Fruit fly (Drosophila melanogaster): ENCODE data around the gene CG34140.

CG34140 gene

dm6 chr3L:199050-199745 lies 15.0 kb upstream of the CG34140 start:
- no peak for TF ChIP-seq vri (GFP tag; optimal IDR thresholded peaks at IDR 0.05)
- no peak for TF ChIP-seq Met (GFP tag; optimal IDR thresholded peaks at IDR 0.05)
- TF ChIP-seq CG9139 (GFP tag; optimal IDR thresholded peaks at IDR 0.05) = no peak
- TF ChIP-seq Gug (GFP tag; IDR thresholded peaks at IDR 0.05) = peak; percentile 33; the same call in 1 of the 2 replicates
- peak; percentile 36 for TF ChIP-seq Lpt (GFP tag; optimal IDR thresholded peaks at IDR 0.05)
- TF ChIP-seq CG8119 (GFP tag; IDR thresholded peaks at IDR 0.05) = no peak
- no peak for TF ChIP-seq net (GFP tag; optimal IDR thresholded peaks at IDR 0.05)
- TF ChIP-seq CG6854 (GFP tag; optimal IDR thresholded peaks at IDR 0.05) = no peak
- TF ChIP-seq CG34406 (GFP tag; optimal IDR thresholded peaks at IDR 0.05) = no peak
- no peak for TF ChIP-seq CG10631 (GFP tag; optimal IDR thresholded peaks at IDR 0.05)
- no peak for TF ChIP-seq dsx (GFP tag; optimal IDR thresholded peaks at IDR 0.05; ENCODE audit: poor library complexity, severe bottlenecking)
- no peak for TF ChIP-seq CG4318 (GFP tag; optimal IDR thresholded peaks at IDR 0.05)
- TF ChIP-seq CG6276 (GFP tag; optimal IDR thresholded peaks at IDR 0.05) = no peak
- no peak for TF ChIP-seq dac (GFP tag; optimal IDR thresholded peaks at IDR 0.05)
- no peak for TF ChIP-seq Sox14 (GFP tag; optimal IDR thresholded peaks at IDR 0.05)
- peak in 1 of 2 experiments; percentile 24 for TF ChIP-seq salr (GFP tag; optimal IDR thresholded peaks at IDR 0.05)
- TF ChIP-seq CG6163 (GFP tag; IDR thresholded peaks at IDR 0.05) = peak; percentile 68
- TF ChIP-seq ss (GFP tag; optimal IDR thresholded peaks at IDR 0.05) = no peak
- no peak for TF ChIP-seq Ets96B (tag; optimal IDR thresholded peaks at IDR 0.05)
- no peak for TF ChIP-seq Hr39 (GFP tag; optimal IDR thresholded peaks at IDR 0.05)
- TF ChIP-seq CG32006 (GFP tag; optimal IDR thresholded peaks at IDR 0.05) = no peak
- no peak for TF ChIP-seq pdm3 (GFP tag; optimal IDR thresholded peaks at IDR 0.05)
- TF ChIP-seq CG6792 (GFP tag; optimal IDR thresholded peaks at IDR 0.05) = no peak
- peak; percentile 65 for TF ChIP-seq eg (GFP tag; IDR thresholded peaks at IDR 0.05)
- TF ChIP-seq topi (GFP tag; optimal IDR thresholded peaks at IDR 0.05) = no peak
- TF ChIP-seq Hr4 (GFP tag; optimal IDR thresholded peaks at IDR 0.05) = no peak
- no peak for TF ChIP-seq CG6808 (GFP tag; optimal IDR thresholded peaks at IDR 0.05)
- TF ChIP-seq CG3032 (tag; optimal IDR thresholded peaks at IDR 0.05) = no peak
- TF ChIP-seq Eip93F (GFP tag; optimal IDR thresholded peaks at IDR 0.05) = no peak
- no peak for TF ChIP-seq Eip78C (GFP tag)
- TF ChIP-seq fkh (GFP tag; optimal IDR thresholded peaks at IDR 0.05) = no peak
- no peak for TF ChIP-seq acj6 (GFP tag; optimal IDR thresholded peaks at IDR 0.05)
- TF ChIP-seq CG11902 (GFP tag; optimal IDR thresholded peaks at IDR 0.05) = no peak
- no peak for TF ChIP-seq CG11294 (GFP tag; IDR thresholded peaks at IDR 0.05)
- TF ChIP-seq Sox15 (GFP tag; optimal IDR thresholded peaks at IDR 0.05) = no peak
- TF ChIP-seq svp (GFP tag) = no peak

- TF ChIP-seq CG31627 (GFP tag; optimal IDR thresholded peaks at IDR 0.05) (no peak), CG6163 (GFP tag; IDR thresholded peaks at IDR 0.05) (0 out of 3 replicates have a peak, but pooled peaks have one; percentile 3)
Observed at dm6 chr3L:180262-180543, 4.0 kb downstream of the CG34140 start.

- no peak for TF ChIP-seq CG10631 (GFP tag; optimal IDR thresholded peaks at IDR 0.05)
- TF ChIP-seq CG6854 (GFP tag; optimal IDR thresholded peaks at IDR 0.05) = peak; percentile 20
- peak; percentile 47 for TF ChIP-seq dsx (GFP tag; optimal IDR thresholded peaks at IDR 0.05; ENCODE audit: poor library complexity, severe bottlenecking)
- peak in 1 of 2 experiments; percentile 22 for TF ChIP-seq ss (GFP tag; optimal IDR thresholded peaks at IDR 0.05)
- TF ChIP-seq CG6163 (GFP tag; IDR thresholded peaks at IDR 0.05) = 0 out of 3 replicates have a peak, but pooled peaks have one; percentile 32
- TF ChIP-seq Sox102F (GFP tag; optimal IDR thresholded peaks at IDR 0.05) = no peak
- peak; percentile 21 for TF ChIP-seq CG1621 (tag; optimal IDR thresholded peaks at IDR 0.05)
- TF ChIP-seq CG15336 (GFP tag; IDR thresholded peaks at IDR 0.05) = peak; percentile 26; the same call in 1 of the 2 replicates
- peak; percentile 10 for TF ChIP-seq CG6276 (GFP tag; optimal IDR thresholded peaks at IDR 0.05)
- TF ChIP-seq Met (GFP tag; optimal IDR thresholded peaks at IDR 0.05) = no peak
- no peak for TF ChIP-seq fd85E (GFP tag; optimal IDR thresholded peaks at IDR 0.05)
- TF ChIP-seq net (GFP tag; optimal IDR thresholded peaks at IDR 0.05) = no peak
- TF ChIP-seq svp (GFP tag) = no peak
- peak; percentile 51 for TF ChIP-seq CG32006 (GFP tag; optimal IDR thresholded peaks at IDR 0.05)
- TF ChIP-seq CG6808 (GFP tag; optimal IDR thresholded peaks at IDR 0.05) = no peak
Observed at dm6 chr3L:179490-180261, 4.5 kb downstream of the CG34140 start, which contains the start of gene CG13875. TSS of gene CG13875 (plus strand) at chr3L:179923.

All from whole organism, prepupa.